Fruit fly (Drosophila melanogaster) Kc167 (cell line): ENCODE results near the gene CG32547.

Experiments
- Myc ChIP-seq: fragments of >200 bp; optimal IDR thresholded peaks from 2 replicates; lab custom pipeline; 2017; ENCODE audit warnings: missing external identifiers
- Sin3A ChIP-seq: fragments of >200 bp; optimal IDR thresholded peaks from 2 replicates; lab custom pipeline; 2018; ENCODE audit warnings: missing external identifiers
- h ChIP-seq: fragments of >200 bp; optimal IDR thresholded peaks from 3 replicates; lab custom pipeline; 2018; ENCODE audit warnings: missing external identifiers
- insv ChIP-seq: fragments of >200 bp; optimal IDR thresholded peaks from 3 replicates; lab custom pipeline; 2018; ENCODE audit warnings: missing external identifiers
- psq ChIP-seq: fragments of >200 bp; optimal IDR thresholded peaks from 2 replicates; lab custom pipeline; 2017; ENCODE audit warnings: missing external identifiers
- ttk ChIP-seq: sonication (Bioruptor generic); optimal IDR thresholded peaks from 2 replicates; lab custom pipeline; 2017; ENCODE audit warnings: missing external identifiers

CG32547 gene

DNA sequence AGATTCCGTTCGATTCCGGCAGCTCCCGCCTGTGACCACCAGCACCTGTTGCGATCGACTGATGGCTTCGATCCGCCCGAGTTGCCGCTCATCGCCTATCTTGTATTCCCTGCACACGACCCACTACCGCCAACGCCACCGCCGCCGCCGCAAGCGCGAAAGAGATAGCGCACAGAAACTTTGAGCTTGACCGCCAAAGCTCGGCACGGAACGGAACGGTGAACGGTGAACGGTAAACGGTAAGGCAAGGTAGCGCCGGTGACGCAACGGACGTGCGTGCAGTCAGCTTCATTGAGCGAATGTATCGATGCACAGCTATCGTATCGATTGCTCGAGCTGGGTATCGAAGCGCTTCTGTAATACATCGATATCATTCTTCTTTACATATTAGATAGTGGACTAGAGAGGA lies 33.0 kb upstream of the CG32547 start, which contains the start of gene Ggt-1:
TSS of gene Ggt-1 (minus strand) at position 251 of the 409 bp plus-strand sequence.
- TF ChIP-seq h (lab: Kevin White, UChicago) (no peak), psq (lab: Kevin White, UChicago) (no peak), ttk (lab: Kevin White, UChicago) (no peak)

DNA sequence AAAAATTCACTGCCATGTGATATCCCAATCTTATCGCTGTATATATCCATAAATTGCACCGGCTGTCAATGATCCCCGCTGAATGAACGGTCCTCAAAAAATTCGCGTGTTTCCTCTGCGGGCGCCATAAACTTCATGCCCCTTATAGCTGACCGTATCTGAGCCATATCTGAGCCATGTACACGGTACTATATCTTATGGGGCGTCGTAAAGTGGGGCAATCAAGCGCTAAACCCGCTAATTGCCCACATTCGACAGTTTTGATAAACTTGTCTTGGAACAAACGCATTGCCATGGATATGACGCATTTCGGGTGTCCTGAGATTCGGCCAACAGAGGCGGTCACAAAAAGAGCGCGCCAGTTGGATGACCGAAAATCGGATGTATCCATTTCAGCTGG lies 31.6 kb upstream of the CG32547 start:
- TF ChIP-seq Myc (lab: Kevin White, UChicago), result no peak
- TF ChIP-seq ttk (lab: Kevin White, UChicago), result no peak
- no peak for TF ChIP-seq insv
- TF ChIP-seq Sin3A, result no peak
- TF ChIP-seq h (lab: Kevin White, UChicago), result no peak
- no peak for TF ChIP-seq psq (lab: Kevin White, UChicago)

DNA sequence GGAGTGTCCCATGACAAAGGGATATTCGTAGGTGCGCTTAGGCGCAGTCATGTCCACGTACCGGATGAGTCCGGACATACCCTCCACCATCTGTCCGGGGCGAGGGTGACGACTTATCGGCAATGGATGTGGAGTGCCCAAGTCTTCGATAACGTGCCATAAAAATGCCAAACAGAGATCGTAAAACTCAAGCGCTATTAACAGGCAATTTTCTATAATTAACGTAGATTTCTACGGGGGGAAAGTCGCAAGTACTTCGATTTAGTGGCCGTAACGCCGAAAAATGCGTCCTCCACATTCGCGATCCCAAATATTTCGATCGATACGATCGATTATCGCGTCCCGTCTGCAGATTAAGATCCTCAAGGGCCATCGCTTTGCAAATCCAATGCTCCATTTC lies 30.1 kb upstream of the CG32547 start:
- TF ChIP-seq psq (lab: Kevin White, UChicago), result no peak
- no peak for TF ChIP-seq h (lab: Kevin White, UChicago)
- no peak for TF ChIP-seq Myc (lab: Kevin White, UChicago)
- TF ChIP-seq insv, result no peak
- TF ChIP-seq ttk (lab: Kevin White, UChicago), result no peak
- TF ChIP-seq Sin3A, result no peak

DNA sequence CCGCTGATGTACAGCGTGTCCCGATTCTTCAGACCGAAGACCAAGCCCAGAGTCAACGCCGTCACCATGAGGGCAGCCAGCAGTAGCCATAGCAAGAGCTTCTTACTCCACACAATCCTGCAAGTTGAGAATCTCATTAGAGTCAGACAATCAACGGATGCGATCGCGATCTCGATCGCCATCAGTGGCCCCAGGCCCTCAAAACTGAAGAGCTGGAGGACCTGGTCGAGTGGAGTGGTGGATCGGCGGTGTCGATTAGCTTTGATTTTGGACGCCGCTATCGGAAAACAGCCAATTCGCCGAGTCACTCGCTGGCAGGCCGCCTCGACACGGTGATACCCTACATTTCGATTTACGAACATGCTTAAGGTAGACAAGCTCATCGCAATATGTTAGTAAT lies 29.3 kb upstream of the CG32547 start:
- TF ChIP-seq insv (no peak), ttk (lab: Kevin White, UChicago) (no peak), h (lab: Kevin White, UChicago) (no peak), Sin3A (no peak), psq (lab: Kevin White, UChicago) (no peak), Myc (lab: Kevin White, UChicago) (no peak)

DNA sequence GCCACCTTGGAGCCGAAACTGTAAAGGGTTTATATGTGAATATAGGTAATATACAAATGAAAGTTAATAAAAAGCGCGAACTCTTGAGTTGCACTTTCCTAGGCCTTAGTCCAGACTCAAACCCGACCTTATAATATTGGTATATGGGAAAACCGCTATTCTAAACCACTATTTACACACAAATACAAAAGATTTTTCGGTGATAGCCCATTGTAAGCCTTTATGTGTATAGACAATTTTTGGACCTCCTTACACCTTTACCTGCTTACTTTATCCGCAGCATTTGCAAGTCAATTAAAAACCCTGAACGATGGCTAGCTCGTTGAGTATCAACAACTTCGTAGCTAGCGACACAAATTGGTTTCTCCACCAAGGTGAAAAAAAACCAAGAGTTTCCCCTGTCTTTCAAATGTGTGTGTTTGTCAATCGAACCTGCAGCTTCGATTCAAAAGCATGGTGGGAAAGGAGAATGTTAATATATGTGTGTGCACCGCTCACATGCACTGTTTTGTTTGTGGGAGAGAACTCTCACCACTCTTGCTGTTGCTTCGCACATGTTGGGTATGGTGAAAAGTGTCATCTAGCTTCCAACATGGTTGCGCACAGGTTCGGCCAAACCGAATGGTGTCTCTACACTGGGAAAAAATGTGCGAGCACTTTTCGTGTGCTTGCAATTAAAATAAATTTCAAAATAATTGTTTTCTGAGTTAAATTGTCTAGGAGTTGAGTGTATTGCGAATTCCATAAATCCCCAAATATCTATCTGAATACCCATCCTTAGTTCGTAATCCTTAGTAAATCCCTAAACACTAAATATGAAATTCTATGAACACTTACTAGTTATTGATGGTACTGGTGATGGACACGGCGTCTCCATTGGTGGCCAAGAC lies 27.6 kb upstream of the CG32547 start:
- TF ChIP-seq psq (lab: Kevin White, UChicago) (no peak), h (lab: Kevin White, UChicago) (no peak), Sin3A (no peak), ttk (lab: Kevin White, UChicago) (no peak), Myc (lab: Kevin White, UChicago) (no peak), insv (no peak)

- TF ChIP-seq psq (lab: Kevin White, UChicago) (no peak), h (lab: Kevin White, UChicago) (no peak), Sin3A (no peak), insv (no peak), Myc (lab: Kevin White, UChicago) (no peak), ttk (lab: Kevin White, UChicago) (no peak)
Observed at dm6 chrX:18504948-18505597, 25.8 kb upstream of the CG32547 start, which contains the start of gene Wnt5. Gene Wnt5, minus strand, starts transcription at chrX:18505405.

- TF ChIP-seq h (lab: Kevin White, UChicago) (no peak), Sin3A (no peak), psq (lab: Kevin White, UChicago) (no peak), ttk (lab: Kevin White, UChicago) (no peak), Myc (lab: Kevin White, UChicago) (no peak), insv (no peak)
Observed at dm6 chrX:18499679-18500187, 20.4 kb upstream of the CG32547 start, which contains the start of the genes Pgant7 and Xrcc2. Gene Pgant7, minus strand, starts transcription at chrX:18499986. Gene Xrcc2, plus strand, starts transcription at chrX:18500127.

DNA sequence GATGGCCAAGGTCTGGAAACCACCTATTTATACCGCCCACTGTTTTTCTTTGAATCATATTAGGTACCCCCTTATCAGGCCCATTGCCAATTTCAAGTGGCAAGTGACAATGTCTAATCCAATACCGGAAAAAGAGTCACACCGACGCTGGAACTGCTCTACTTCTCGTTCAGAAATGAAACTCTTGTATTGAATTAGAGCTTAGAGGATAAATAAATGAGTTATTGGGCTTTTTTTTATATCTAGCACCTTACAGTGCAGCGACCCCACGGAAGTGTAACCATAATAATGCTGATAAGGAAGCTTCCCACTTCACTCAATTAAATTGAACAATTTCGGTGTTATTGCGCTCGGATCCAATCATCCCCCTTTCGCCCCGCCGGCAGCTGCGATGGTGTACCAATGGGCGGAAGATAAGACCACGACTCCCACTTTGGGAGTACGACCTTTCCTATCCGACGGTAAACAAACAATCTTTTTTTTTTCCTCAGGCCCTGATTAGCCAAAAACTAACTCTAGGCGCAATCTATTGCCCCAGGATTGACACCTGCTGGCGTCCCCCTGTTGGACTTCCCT lies 15.0 kb upstream of the CG32547 start, which contains the start of gene CG15043:
TSS of gene CG15043 (minus strand) at position 4 of the 576 bp plus-strand sequence.
- TF ChIP-seq h (lab: Kevin White, UChicago), result no peak
- no peak for TF ChIP-seq psq (lab: Kevin White, UChicago)
- TF ChIP-seq Myc (lab: Kevin White, UChicago), result no peak
- TF ChIP-seq ttk (lab: Kevin White, UChicago), result no peak
- no peak for TF ChIP-seq insv
- no peak for TF ChIP-seq Sin3A

DNA sequence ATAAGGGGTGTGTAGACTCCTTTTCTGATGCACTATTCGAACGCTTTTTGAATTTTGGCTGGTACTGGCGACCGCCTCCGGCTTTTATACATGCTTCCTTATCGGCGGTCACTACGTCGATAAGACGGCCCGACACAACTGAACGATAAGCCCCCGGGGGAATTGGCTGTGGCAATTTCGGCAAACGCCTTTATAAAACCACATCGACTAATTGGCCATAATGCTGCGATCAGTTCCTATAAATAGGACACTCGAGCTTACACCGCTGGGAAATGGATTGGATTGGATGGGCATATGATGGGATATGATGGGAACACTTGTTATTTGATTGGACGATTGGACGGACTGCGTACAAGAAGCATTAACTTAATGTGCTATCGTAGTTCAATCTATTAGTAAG lies 12.7 kb upstream of the CG32547 start, which contains the start of gene CG15044:
TSS of gene CG15044 (minus strand) at position 66 of the 400 bp plus-strand sequence.
- TF ChIP-seq Myc (lab: Kevin White, UChicago) (no peak), ttk (lab: Kevin White, UChicago) (no peak), insv (no peak), h (lab: Kevin White, UChicago) (no peak), Sin3A (no peak), psq (lab: Kevin White, UChicago) (no peak)

DNA sequence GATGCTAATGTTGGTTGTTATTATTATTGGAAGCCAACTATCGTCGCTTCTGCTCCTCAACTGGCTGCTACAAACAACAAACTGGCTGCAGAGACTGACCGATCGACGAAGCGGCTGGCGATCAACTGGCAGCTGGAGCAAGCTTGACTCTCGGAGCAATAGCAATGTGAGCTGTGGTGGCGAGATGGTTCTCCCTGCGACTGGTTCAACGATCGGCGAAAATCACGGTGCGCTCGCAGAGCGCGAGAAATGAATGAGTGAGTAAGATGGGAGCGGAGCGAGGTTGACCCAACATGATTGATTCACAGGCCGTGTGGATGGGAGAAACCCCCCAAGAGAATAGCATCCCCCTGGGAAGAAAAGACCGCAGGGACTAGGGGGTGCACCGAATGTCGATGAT lies 10.2 kb upstream of the CG32547 start, which contains the start of gene CG15046:
TSS of gene CG15046 (minus strand) at position 112 of the 400 bp plus-strand sequence.
- TF ChIP-seq h (lab: Kevin White, UChicago), result no peak

dm6 chrX:18486356-18487059 lies 7.2 kb upstream of the CG32547 start, which contains the start of gene psh:
Gene psh, minus strand, starts transcription at chrX:18486921.
- no peak for TF ChIP-seq h (lab: Kevin White, UChicago)
